Worm (Caenorhabditis elegans): ENCODE data around the gene ceh-18.

The ceh-18 gene

DNA sequence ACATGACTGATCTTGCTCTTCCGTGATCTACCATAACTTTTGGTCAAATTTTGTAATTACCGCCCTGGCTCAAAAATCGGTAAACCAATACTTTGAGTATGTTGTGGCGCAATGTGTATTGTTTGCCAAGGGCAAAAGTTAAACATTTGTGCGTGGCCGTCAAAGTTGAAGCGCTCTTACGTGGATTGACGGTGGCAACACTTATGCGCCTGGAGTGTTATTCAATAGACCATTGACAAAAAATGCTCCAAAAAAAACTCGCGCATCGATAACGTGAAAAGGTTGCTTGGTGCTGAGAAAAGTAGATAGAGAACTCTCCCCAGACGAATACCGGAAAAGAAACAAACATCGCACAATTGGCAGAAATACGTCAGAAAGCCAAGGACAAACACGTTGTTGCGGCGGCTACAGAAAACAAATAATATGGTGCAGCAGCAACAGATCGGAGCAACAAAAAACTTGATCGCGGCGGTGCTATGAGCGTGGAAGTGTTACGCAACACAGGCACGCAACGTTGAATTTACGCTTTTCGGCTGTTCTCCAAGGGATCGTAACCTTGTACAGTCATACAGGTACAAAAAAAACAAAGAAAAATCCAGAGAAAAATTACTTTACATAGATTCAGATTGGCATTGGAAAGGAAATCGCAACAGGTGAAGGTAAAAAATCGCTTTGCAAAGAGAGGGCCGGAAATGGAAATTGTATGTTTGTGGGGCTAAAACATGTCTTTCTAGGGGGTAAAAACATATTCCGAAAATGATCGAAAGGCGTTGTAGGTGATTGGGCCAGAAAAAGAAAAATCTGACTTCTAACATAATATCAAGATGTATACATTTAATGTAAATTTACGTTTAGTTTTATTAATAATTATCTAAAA lies 23.4 kb downstream of the ceh-18 start:
- TF ChIP-seq B0310.2 (tag; optimal IDR thresholded peaks at IDR 0.05) = no peak
- TF ChIP-seq ama-1 (optimal IDR thresholded peaks at IDR 0.05) = no peak
- no peak for TF ChIP-seq ceh-13 (GFP tag; optimal IDR thresholded peaks at IDR 0.05)
- TF ChIP-seq hnd-1 (tag; optimal IDR thresholded peaks at IDR 0.05) = no peak
- no peak for TF ChIP-seq sea-1 (GFP tag; conservative IDR thresholded peaks at IDR 0.05)
- no peak for TF ChIP-seq tbx-37 (GFP tag; conservative IDR thresholded peaks at IDR 0.05)
- TF ChIP-seq tra-4 (tag; optimal IDR thresholded peaks at IDR 0.05) = no peak
- TF ChIP-seq hmg-4 (GFP tag; optimal IDR thresholded peaks at IDR 0.05) = no peak

DNA sequence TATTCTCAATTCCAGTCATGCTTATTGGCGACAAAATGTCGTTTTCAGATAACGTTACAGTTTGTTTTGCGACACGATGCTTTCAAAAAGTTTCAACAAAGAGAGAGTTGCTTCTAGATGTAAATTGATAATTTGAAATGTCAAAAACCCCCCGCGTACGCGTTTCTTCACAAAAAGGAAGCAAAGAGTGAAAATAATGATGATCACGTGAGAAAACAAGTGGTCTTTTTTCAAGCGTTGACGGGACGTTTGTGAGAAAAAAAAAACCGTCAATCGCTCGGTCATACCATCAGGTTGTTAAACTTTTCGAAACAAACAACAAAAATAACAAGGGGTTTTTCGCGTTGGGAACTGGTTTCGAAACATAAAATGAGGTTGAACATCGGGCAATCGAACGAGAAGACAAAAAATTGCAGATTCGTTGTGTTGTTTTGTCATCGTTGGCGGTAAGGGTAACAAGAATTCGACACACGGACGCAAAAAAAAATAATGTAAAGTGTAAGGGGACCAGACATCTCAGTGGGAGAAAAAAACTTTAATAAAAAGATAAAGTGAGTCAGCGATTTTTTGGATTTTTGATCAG lies 25.4 kb downstream of the ceh-18 start:
- TF ChIP-seq flt-1 (GFP tag; IDR thresholded peaks at IDR 0.05) (no peak), aly-1 (tag; optimal IDR thresholded peaks at IDR 0.05) (no peak), F13C5.2 (tag; optimal IDR thresholded peaks at IDR 0.05) (no peak), ceh-13 (GFP tag; optimal IDR thresholded peaks at IDR 0.05) (no peak), ets-7 (tag; optimal IDR thresholded peaks at IDR 0.05) (no peak), sea-1 (GFP tag; conservative IDR thresholded peaks at IDR 0.05) (no peak), B0310.2 (tag; optimal IDR thresholded peaks at IDR 0.05) (no peak), ama-1 (optimal IDR thresholded peaks at IDR 0.05) (no peak), scrt-1 (GFP tag; IDR thresholded peaks at IDR 0.05) (no peak), hnd-1 (tag; optimal IDR thresholded peaks at IDR 0.05) (no peak), tbx-37 (GFP tag; conservative IDR thresholded peaks at IDR 0.05) (no peak), tra-4 (tag; optimal IDR thresholded peaks at IDR 0.05) (no peak), ceh-36 (tag; optimal IDR thresholded peaks at IDR 0.05) (no peak)

DNA sequence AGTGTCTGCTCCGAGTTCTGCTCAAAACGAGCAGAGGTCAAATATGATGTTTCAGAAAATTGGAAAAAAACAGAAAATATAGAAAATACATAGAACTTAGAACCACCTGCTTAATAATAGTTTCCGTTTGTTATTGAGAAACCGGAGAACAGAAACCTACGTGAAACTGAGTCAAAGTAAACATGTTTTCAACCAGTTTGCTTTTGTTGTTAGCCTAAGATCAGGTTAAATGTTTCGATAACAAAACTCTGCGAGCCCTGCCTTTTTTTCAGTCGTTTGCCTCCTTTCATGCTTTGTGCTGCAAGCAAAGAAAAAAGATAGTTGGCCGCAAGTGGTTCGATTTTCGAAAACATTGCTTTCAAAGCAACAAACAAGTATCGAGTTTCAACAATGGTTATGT lies 26.7 kb downstream of the ceh-18 start:
- TF ChIP-seq scrt-1 (GFP tag; IDR thresholded peaks at IDR 0.05) (no peak), sea-1 (GFP tag; conservative IDR thresholded peaks at IDR 0.05) (no peak), flt-1 (GFP tag; IDR thresholded peaks at IDR 0.05) (no peak), ceh-13 (GFP tag; optimal IDR thresholded peaks at IDR 0.05) (no peak), hmbx-1 (tag; optimal IDR thresholded peaks at IDR 0.05) (no peak), hmg-4 (GFP tag; optimal IDR thresholded peaks at IDR 0.05) (no peak)

DNA sequence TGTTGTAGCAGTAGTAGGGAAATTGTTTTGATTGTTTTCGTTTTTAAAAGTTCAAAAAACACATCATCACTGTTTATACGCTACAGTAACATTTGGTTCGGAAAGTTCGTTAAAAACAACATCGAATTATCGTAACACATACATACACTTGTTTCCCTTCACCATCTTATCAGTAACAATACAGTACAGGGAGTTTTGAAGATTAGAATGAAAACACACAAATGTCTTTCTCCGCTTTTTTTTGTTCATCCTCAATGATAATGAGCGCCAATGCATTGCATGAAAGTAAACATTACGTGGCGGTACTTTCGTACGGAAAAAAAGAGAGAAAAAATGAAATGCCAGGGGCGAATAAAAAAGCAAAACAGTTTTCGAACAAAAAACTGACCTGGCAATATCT lies 28.0 kb downstream of the ceh-18 start:
- no peak for TF ChIP-seq F13C5.2 (tag; optimal IDR thresholded peaks at IDR 0.05)
- TF ChIP-seq flt-1 (GFP tag; IDR thresholded peaks at IDR 0.05) = no peak
- TF ChIP-seq B0310.2 (tag; optimal IDR thresholded peaks at IDR 0.05) = no peak
- TF ChIP-seq tbx-37 (GFP tag; conservative IDR thresholded peaks at IDR 0.05) = no peak
- TF ChIP-seq ama-1 (optimal IDR thresholded peaks at IDR 0.05) = no peak
- no peak for TF ChIP-seq ceh-36 (tag; optimal IDR thresholded peaks at IDR 0.05)
- no peak for TF ChIP-seq ets-7 (tag; optimal IDR thresholded peaks at IDR 0.05)
- no peak for TF ChIP-seq hnd-1 (tag; optimal IDR thresholded peaks at IDR 0.05)
- TF ChIP-seq pes-1 (GFP tag; IDR thresholded peaks at IDR 0.05) = no peak
- TF ChIP-seq scrt-1 (GFP tag; IDR thresholded peaks at IDR 0.05) = no peak
- TF ChIP-seq hmg-4 (GFP tag; optimal IDR thresholded peaks at IDR 0.05) = no peak
- TF ChIP-seq aly-1 (tag; optimal IDR thresholded peaks at IDR 0.05) = no peak
- no peak for TF ChIP-seq tra-4 (tag; optimal IDR thresholded peaks at IDR 0.05)
- no peak for TF ChIP-seq ceh-13 (GFP tag; optimal IDR thresholded peaks at IDR 0.05)

DNA sequence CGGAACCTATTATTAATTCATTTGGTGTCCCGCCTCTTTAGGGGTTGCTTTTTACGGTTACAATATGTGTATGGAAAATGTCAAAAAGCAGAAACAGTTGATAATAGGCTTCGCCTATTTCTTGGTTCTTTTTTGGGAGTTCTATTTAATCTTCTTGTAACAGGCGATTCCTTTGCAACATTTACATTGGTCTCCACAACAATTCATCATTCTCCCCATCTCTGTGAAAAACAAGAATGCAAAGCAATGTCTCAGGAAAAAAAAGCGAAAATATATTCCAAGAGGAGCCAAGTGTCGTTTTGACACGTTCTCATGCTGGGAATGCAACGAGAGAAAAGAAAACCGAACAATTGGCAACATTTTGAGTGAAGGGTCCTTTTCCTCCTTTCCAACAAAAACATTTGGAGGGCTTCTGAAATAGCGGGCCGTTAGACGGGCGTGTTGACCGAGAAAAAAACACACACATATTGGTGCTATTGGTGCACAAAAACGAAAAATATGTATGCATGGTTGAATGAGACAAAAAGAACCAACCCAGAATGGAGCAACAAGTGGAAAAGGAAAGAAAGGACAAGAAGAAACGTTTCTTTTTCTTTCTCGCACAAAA lies 28.9 kb downstream of the ceh-18 start:
- TF ChIP-seq scrt-1 (GFP tag; IDR thresholded peaks at IDR 0.05) (no peak), hmbx-1 (tag; optimal IDR thresholded peaks at IDR 0.05) (no peak), hmg-4 (GFP tag; optimal IDR thresholded peaks at IDR 0.05) (no peak), flt-1 (GFP tag; IDR thresholded peaks at IDR 0.05) (no peak), hnd-1 (tag; optimal IDR thresholded peaks at IDR 0.05) (no peak), sea-1 (GFP tag; conservative IDR thresholded peaks at IDR 0.05) (no peak), F13C5.2 (tag; optimal IDR thresholded peaks at IDR 0.05) (no peak), ets-7 (tag; optimal IDR thresholded peaks at IDR 0.05) (no peak), tbx-37 (GFP tag; conservative IDR thresholded peaks at IDR 0.05) (no peak), ama-1 (optimal IDR thresholded peaks at IDR 0.05) (no peak), ceh-36 (tag; optimal IDR thresholded peaks at IDR 0.05) (no peak), B0310.2 (tag; optimal IDR thresholded peaks at IDR 0.05) (no peak), aly-1 (tag; optimal IDR thresholded peaks at IDR 0.05) (no peak), tbx-11 (GFP tag; IDR thresholded peaks at IDR 0.05) (no peak), tra-4 (tag; optimal IDR thresholded peaks at IDR 0.05) (no peak)

DNA sequence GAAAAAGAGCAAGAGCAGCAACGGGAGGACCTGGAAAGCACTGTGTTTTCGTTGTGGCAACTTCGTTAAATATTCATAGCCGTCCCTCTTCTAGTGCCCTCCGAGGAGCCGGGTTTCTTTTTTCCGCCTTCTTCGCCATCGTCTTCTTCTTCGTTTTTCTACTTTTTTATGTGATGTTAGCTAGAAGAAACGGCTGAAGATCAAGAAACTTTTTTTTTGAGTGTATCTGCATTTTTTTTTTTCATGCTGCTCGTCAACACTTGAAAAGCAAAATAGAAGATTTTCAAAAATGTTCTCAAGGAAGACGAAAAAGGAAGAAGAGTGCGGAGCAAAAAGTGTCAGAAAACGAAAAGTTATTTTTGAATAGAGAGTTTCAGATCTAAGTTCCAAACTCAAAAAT lies 30.3 kb downstream of the ceh-18 start:
- TF ChIP-seq tbx-11 (GFP tag; IDR thresholded peaks at IDR 0.05) (no peak), hnd-1 (tag; optimal IDR thresholded peaks at IDR 0.05) (no peak), hmg-4 (GFP tag; optimal IDR thresholded peaks at IDR 0.05) (no peak), ama-1 (optimal IDR thresholded peaks at IDR 0.05) (no peak), tbx-37 (GFP tag; conservative IDR thresholded peaks at IDR 0.05) (no peak), hmbx-1 (tag; optimal IDR thresholded peaks at IDR 0.05) (no peak), ceh-36 (tag; optimal IDR thresholded peaks at IDR 0.05) (no peak), scrt-1 (GFP tag; IDR thresholded peaks at IDR 0.05) (no peak), pes-1 (GFP tag; IDR thresholded peaks at IDR 0.05) (no peak), sea-1 (GFP tag; conservative IDR thresholded peaks at IDR 0.05) (no peak), ets-7 (tag; optimal IDR thresholded peaks at IDR 0.05) (no peak), F13C5.2 (tag; optimal IDR thresholded peaks at IDR 0.05) (no peak), tra-4 (tag; optimal IDR thresholded peaks at IDR 0.05) (no peak), flt-1 (GFP tag; IDR thresholded peaks at IDR 0.05) (no peak), ceh-13 (GFP tag; optimal IDR thresholded peaks at IDR 0.05) (no peak)

DNA sequence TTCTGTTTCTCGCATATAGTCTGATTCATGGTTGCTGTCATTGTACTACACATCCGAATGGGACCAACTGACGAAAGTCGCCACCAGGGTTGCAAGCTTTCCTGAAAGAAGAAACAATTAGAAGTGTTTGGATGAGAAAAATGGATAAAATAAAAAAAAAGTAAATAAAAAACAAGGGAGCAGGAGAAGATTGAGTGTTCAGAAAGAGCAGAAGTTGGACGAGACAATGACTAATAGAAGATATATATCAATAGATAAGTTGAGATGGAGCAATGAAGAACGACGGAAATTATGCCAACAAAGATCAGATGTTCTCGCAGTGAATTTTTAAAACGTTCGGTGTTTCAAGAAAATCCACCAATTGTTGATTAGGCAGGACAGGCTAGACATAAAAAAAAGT lies 30.7 kb downstream of the ceh-18 start, which contains the start of gene fkh-9:
Gene fkh-9, minus strand, starts transcription at position 101 of the 400 bp plus-strand sequence.
- no peak for TF ChIP-seq hmg-4 (GFP tag; optimal IDR thresholded peaks at IDR 0.05)
- TF ChIP-seq flt-1 (GFP tag; IDR thresholded peaks at IDR 0.05) = no peak
- no peak for TF ChIP-seq B0310.2 (tag; optimal IDR thresholded peaks at IDR 0.05)
